Worm (Caenorhabditis elegans): ENCODE results near the gene srlf-16.

DNA sequence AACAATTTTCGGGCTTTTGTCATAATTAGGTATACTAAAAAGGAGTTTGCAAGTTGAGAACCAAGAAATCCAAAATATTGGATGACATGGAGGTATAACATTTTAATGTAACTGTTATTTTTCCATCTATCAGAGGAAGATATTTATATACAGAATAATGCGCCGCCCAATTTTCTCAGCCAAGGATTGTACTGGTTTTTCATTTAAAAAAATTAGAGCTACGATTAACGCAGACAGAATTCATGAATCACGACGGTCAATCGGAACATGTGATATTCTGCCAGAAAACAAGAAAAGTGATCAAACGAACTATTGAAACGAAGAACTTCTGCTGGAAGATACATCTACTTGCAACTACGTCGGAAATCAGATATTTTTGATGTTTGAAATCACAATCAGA is 6.3 kb upstream of the srlf-16 start, which contains the start of gene str-145:
- TF ChIP-seq fos-1 (tag; optimal IDR thresholded peaks at IDR 0.05) = no peak
- no peak for TF ChIP-seq nhr-25 (tag; optimal IDR thresholded peaks at IDR 0.05)
- no peak for TF ChIP-seq lin-11 (tag; optimal IDR thresholded peaks at IDR 0.05)
- no peak for TF ChIP-seq snpc-4 (tag; optimal IDR thresholded peaks at IDR 0.05)
- no peak for TF ChIP-seq ceh-82 (tag; optimal IDR thresholded peaks at IDR 0.05)
- TF ChIP-seq lsy-2 (tag; optimal IDR thresholded peaks at IDR 0.05) = no peak
- no peak for TF ChIP-seq nhr-12 (tag; optimal IDR thresholded peaks at IDR 0.05)
- TF ChIP-seq gmeb-1 (tag; optimal IDR thresholded peaks at IDR 0.05) = no peak
- TF ChIP-seq skn-1 (tag; optimal IDR thresholded peaks at IDR 0.05) = no peak
- TF ChIP-seq nhr-237 (tag; optimal IDR thresholded peaks at IDR 0.05) = no peak
- no peak for TF ChIP-seq ceh-16 (tag; optimal IDR thresholded peaks at IDR 0.05)
- TF ChIP-seq nhr-6 (tag; optimal IDR thresholded peaks at IDR 0.05) = no peak
- no peak for TF ChIP-seq unc-55 (GFP tag; optimal IDR thresholded peaks at IDR 0.05)
- no peak for TF ChIP-seq sem-4 (tag; optimal IDR thresholded peaks at IDR 0.05)
